Fruit fly (Drosophila melanogaster) whole organism, wandering third instar larva: ENCODE measurements around the gene CG34001.

Experiments
- CG32264 ChIP-seq: fragments of 200-800 bp; sonication (Bioruptor generic); optimal IDR thresholded peaks from 2 replicates; lab custom pipeline; 2016; ENCODE audit warnings: missing biosample characterization, missing genetic modification characterization
- OdsH ChIP-seq: fragments of 200-800 bp; sonication (Bioruptor generic); optimal IDR thresholded peaks from 2 replicates; lab custom pipeline; 2016; ENCODE audit warnings: missing biosample characterization, mild to moderate bottlenecking, missing genetic modification characterization
- br ChIP-seq: fragments of 200-800 bp; sonication (Bioruptor generic); optimal IDR thresholded peaks from 2 replicates; lab custom pipeline; 2016; ENCODE audit warnings: missing biosample characterization, missing genetic modification characterization
- dmrt93B ChIP-seq: fragments of 200-800 bp; sonication (Bioruptor generic); optimal IDR thresholded peaks from 2 replicates; lab custom pipeline; 2018; ENCODE audit warnings: missing biosample characterization, mild to moderate bottlenecking, missing genetic modification characterization
- dsf ChIP-seq: sonication (Bioruptor generic); optimal IDR thresholded peaks from 2 replicates; lab custom pipeline; 2016; ENCODE audit warnings: missing biosample characterization, missing genetic modification characterization, borderline replicate concordance
- h ChIP-seq: fragments of 200-800 bp; sonication (Bioruptor generic); optimal IDR thresholded peaks from 3 replicates; lab custom pipeline; 2016; ENCODE audit warnings: missing biosample characterization, mild to moderate bottlenecking, missing genetic modification characterization

DNA sequence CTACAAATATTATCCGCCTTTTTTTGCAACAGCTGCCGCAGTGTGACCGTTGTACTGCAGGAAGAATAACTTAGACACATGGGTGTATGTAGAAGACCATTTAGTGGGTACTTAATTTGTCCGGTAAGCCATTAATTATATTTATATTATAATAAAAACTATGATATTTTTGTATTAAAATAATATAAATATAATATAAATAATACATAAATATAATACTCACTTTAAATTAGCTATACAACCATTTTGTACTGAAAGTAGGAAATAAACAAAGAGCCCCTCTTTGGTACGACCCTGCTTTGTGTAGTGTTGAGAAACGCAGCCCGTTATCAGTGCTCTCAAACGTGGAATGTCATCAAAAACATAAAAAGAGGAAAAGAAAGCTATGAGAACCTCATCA lies 6.9 kb downstream of the CG34001 start, which contains the start of gene Cnep1r2:
- TF ChIP-seq h (GFP tag; lab: Kevin White, UChicago) (peak; percentile 83), br (GFP tag; lab: Kevin White, UChicago) (peak; percentile 74), OdsH (peak; percentile 88), CG32264 (GFP tag; lab: Kevin White, UChicago) (peak; percentile 29), dsf (GFP tag; lab: Kevin White, UChicago) (peak; percentile 66), dmrt93B (GFP tag; lab: Kevin White, UChicago) (peak; percentile 93)
